Worm (Caenorhabditis elegans): Measurements from ENCODE around the gene nspb-8.

- no peak for TF ChIP-seq nhr-11 (tag; optimal IDR thresholded peaks at IDR 0.05)
- no peak for TF ChIP-seq nhr-77 (tag; optimal IDR thresholded peaks at IDR 0.05)
- TF ChIP-seq nhr-28 (tag; optimal IDR thresholded peaks at IDR 0.05), result no peak
- TF ChIP-seq fos-1 (tag; optimal IDR thresholded peaks at IDR 0.05), result no peak
- no peak for TF ChIP-seq nhr-237 (tag; optimal IDR thresholded peaks at IDR 0.05)
- TF ChIP-seq unc-62 (GFP tag; optimal IDR thresholded peaks at IDR 0.05), result no peak
These were observed 23.8 kb upstream of the nspb-8 start for ce11 chrII:14604261-14604660.

All from whole organism, L3 larva.